Worm (Caenorhabditis elegans): ENCODE data around the gene B0285.6.

- TF ChIP-seq nhr-25 (tag; optimal IDR thresholded peaks at IDR 0.05) (no peak), nhr-76 (tag; optimal IDR thresholded peaks at IDR 0.05) (no peak)
Measured at ce11 chrIII:4349799-4350198, at the start of gene B0285.6.
